Fruit fly (Drosophila melanogaster) Kc167 (cell line): ENCODE data around the gene CG14341.

Experiments used
- Myc ChIP-seq: fragments of >200 bp; optimal IDR thresholded peaks from 2 replicates; lab custom pipeline; 2017; ENCODE audit warnings: missing external identifiers
- h ChIP-seq: fragments of >200 bp; optimal IDR thresholded peaks from 3 replicates; lab custom pipeline; 2018; ENCODE audit warnings: missing external identifiers
- insv ChIP-seq: fragments of >200 bp; optimal IDR thresholded peaks from 3 replicates; lab custom pipeline; 2018; ENCODE audit warnings: missing external identifiers
- psq ChIP-seq: fragments of >200 bp; optimal IDR thresholded peaks from 2 replicates; lab custom pipeline; 2017; ENCODE audit warnings: missing external identifiers

- TF ChIP-seq h (lab: Kevin White, UChicago) (no peak), insv (no peak), psq (lab: Kevin White, UChicago) (no peak), Myc (no peak)
Measured at dm6 chr2L:1118149-1118548, 48.2 kb upstream of the CG14341 start.
